Worm (Caenorhabditis elegans): ENCODE measurements around the gene srh-257.

Gene srh-257

DNA sequence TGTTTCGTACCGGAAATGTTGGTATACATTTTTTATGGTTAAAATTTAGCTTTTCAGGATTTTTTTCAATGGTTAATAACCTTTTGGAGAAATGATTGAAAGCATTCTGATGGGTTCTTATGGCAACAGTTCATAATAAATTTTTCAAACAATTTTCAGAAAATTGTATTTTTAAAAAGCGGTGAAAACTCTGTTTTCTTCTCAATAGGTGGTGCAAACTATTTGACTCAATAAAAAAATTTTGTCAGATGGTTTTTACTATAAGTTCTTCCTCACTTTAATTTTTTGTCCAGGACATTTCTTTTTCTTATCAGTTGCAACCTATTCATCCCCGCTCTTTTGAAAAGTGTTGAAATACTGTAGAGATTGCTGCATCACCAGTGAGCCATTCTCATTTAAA, 41.8 kb downstream of the srh-257 start, which contains the start of gene T26H5.14:
T26H5.14 (plus strand) TSS at position 301 of the 400 bp plus-strand sequence.
- no peak for TF ChIP-seq aly-2 (tag; optimal IDR thresholded peaks at IDR 0.05)

DNA sequence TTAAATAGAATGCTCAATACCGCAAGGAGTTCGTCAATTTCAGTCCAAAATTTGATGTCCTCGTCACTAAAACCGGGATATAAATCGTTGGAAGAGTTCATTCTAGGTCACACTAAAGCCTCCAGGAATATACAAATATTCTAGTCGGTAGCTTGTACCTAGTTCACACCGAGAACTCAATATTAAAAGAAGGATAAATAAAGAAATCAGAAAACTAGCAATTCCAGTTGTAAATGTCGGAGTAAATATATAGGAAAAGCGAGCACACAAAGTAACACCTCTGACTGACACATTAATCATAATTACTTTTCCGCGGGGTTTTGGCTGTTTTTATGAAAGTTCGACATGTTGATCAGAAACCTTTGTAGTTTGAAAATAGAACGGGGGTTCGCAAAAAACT, 44.4 kb downstream of the srh-257 start, which contains the start of gene srw-33:
srw-33 (minus strand) TSS at position 101 of the 400 bp plus-strand sequence.
- TF ChIP-seq pqm-1 (tag; optimal IDR thresholded peaks at IDR 0.05) (no peak), vab-7 (GFP tag; IDR thresholded peaks at IDR 0.05) (no peak), nhr-237 (tag; optimal IDR thresholded peaks at IDR 0.05) (no peak), T26A8.4 (GFP tag; IDR thresholded peaks at IDR 0.05) (no peak), zip-2 (tag; optimal IDR thresholded peaks at IDR 0.05) (no peak), tag-97 (GFP tag; IDR thresholded peaks at IDR 0.05) (no peak), F44E2.7 (GFP tag; IDR thresholded peaks at IDR 0.05) (no peak)

DNA sequence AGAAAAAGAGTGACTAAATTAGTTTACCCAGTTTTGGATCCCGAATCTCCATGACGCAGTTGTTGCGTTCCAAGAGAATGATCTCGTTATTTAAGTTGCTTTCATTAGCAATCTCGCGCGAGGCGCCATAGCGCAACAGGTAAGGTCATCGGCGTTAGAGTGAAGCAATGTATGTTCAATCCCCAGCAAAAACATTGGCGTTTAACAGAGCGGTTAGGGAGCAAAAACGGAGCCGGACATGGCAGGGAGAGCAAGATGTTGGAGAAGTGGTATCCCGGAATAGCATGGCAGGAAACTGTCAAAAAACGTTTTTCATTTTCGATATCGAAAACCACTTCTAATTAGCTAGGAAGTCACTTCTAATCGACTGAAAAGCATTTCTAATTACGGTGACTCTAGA, 47.3 kb downstream of the srh-257 start:
- TF ChIP-seq F37D6.2 (tag; optimal IDR thresholded peaks at IDR 0.05): no peak
- no peak for TF ChIP-seq zfp-3 (GFP tag; conservative IDR thresholded peaks at IDR 0.05)
- TF ChIP-seq ceh-44 (GFP tag; IDR thresholded peaks at IDR 0.05): no peak
- TF ChIP-seq dpl-1 (GFP tag; optimal IDR thresholded peaks at IDR 0.05): no peak
- TF ChIP-seq daf-12 (tag; optimal IDR thresholded peaks at IDR 0.05): no peak
- no peak for TF ChIP-seq gei-8 (GFP tag; optimal IDR thresholded peaks at IDR 0.05)
- no peak for TF ChIP-seq spr-3 (GFP tag; optimal IDR thresholded peaks at IDR 0.05)
- TF ChIP-seq nhr-42 (GFP tag; IDR thresholded peaks at IDR 0.05): 0 out of 2 replicates have a peak, but pooled peaks have one; percentile 26
- TF ChIP-seq nhr-11 (tag; optimal IDR thresholded peaks at IDR 0.05): no peak
- no peak for TF ChIP-seq ama-1 (optimal IDR thresholded peaks at IDR 0.05)
- TF ChIP-seq daf-8 (GFP tag; IDR thresholded peaks at IDR 0.05): no peak
- TF ChIP-seq saeg-2 (GFP tag; IDR thresholded peaks at IDR 0.05): no peak
- TF ChIP-seq nhr-25 (tag; optimal IDR thresholded peaks at IDR 0.05; ENCODE audit: borderline replicate concordance, insufficient read depth): no peak
- no peak for TF ChIP-seq attf-4 (tag; optimal IDR thresholded peaks at IDR 0.05)
- no peak for TF ChIP-seq aha-1 (tag)
- TF ChIP-seq madf-5 (GFP tag; IDR thresholded peaks at IDR 0.05): peak in 1 of 2 experiments; percentile 65; a peak in 1 of 4 replicates
- peak; percentile 77 for TF ChIP-seq lim-7 (GFP tag; IDR thresholded peaks at IDR 0.05)
- no peak for TF ChIP-seq ceh-28 (tag; optimal IDR thresholded peaks at IDR 0.05)
- no peak for TF ChIP-seq ctbp-1 (GFP tag; IDR thresholded peaks at IDR 0.05)
- no peak for TF ChIP-seq fkh-10 (GFP tag; optimal IDR thresholded peaks at IDR 0.05)
- no peak for TF ChIP-seq tag-97 (GFP tag; IDR thresholded peaks at IDR 0.05)
- TF ChIP-seq mes-2 (tag; optimal IDR thresholded peaks at IDR 0.05; ENCODE audit: poor library complexity, severe bottlenecking): peak; percentile 45
- TF ChIP-seq skn-1 (tag; optimal IDR thresholded peaks at IDR 0.05): no peak
- no peak for TF ChIP-seq T20F7.1 (GFP tag; optimal IDR thresholded peaks at IDR 0.05)
- TF ChIP-seq dmd-9 (GFP tag; IDR thresholded peaks at IDR 0.05): no peak
- TF ChIP-seq mdl-1 (tag; optimal IDR thresholded peaks at IDR 0.05): no peak
- peak; percentile 82; the same call in 1 of the 2 replicates for TF ChIP-seq Y105C5A.15 (GFP tag; IDR thresholded peaks at IDR 0.05)
- TF ChIP-seq nhr-6 (tag; optimal IDR thresholded peaks at IDR 0.05): no peak
- TF ChIP-seq Y5F2A.4 (GFP tag; optimal IDR thresholded peaks at IDR 0.05): no peak
- TF ChIP-seq nhr-76 (tag; optimal IDR thresholded peaks at IDR 0.05): no peak
- no peak for TF ChIP-seq nhr-102 (tag; optimal IDR thresholded peaks at IDR 0.05)
- TF ChIP-seq ZK337.2 (GFP tag; IDR thresholded peaks at IDR 0.05): no peak
- no peak for TF ChIP-seq egl-27 (tag; optimal IDR thresholded peaks at IDR 0.05)
- no peak for TF ChIP-seq zip-11 (GFP tag; IDR thresholded peaks at IDR 0.05)
- no peak for TF ChIP-seq unc-130 (GFP tag; optimal IDR thresholded peaks at IDR 0.05)
- TF ChIP-seq zfp-2 (tag; optimal IDR thresholded peaks at IDR 0.05): no peak
- TF ChIP-seq Y48G9A.11 (GFP tag; IDR thresholded peaks at IDR 0.05): 0 out of 2 replicates have a peak, but pooled peaks have one; percentile 34
- no peak for TF ChIP-seq unc-62 (GFP tag; optimal IDR thresholded peaks at IDR 0.05 in 1 of 2)
- TF ChIP-seq unc-62 (tag; optimal IDR thresholded peaks at IDR 0.05): no peak
- TF ChIP-seq nhr-28 (tag; optimal IDR thresholded peaks at IDR 0.05): no peak
- no peak for TF ChIP-seq mxl-3 (GFP tag; optimal IDR thresholded peaks at IDR 0.05)
- TF ChIP-seq lin-15B (tag; optimal IDR thresholded peaks at IDR 0.05): no peak
- TF ChIP-seq ZK546.5 (tag; optimal IDR thresholded peaks at IDR 0.05): no peak

Data from whole organism, L4 larva.